Fruit fly (Drosophila melanogaster) Kc167 (cell line): Measurements from ENCODE around the gene FoxP.

Experiments
- Sin3A ChIP-seq: fragments of >200 bp; optimal IDR thresholded peaks from 2 replicates; lab custom pipeline; 2018; ENCODE audit warnings: missing external identifiers
- psq ChIP-seq: fragments of >200 bp; optimal IDR thresholded peaks from 2 replicates; lab custom pipeline; 2017; ENCODE audit warnings: missing external identifiers

- TF ChIP-seq psq (lab: Kevin White, UChicago): no peak
- no peak for TF ChIP-seq Sin3A (lab: Kevin White, UChicago)
Observed at dm6 chr3R:9679746-9680145, 50.9 kb downstream of the FoxP start, which contains the start of gene nmdyn-D7.
